Worm (Caenorhabditis elegans): ENCODE results near the gene Y38H6C.15.

DNA sequence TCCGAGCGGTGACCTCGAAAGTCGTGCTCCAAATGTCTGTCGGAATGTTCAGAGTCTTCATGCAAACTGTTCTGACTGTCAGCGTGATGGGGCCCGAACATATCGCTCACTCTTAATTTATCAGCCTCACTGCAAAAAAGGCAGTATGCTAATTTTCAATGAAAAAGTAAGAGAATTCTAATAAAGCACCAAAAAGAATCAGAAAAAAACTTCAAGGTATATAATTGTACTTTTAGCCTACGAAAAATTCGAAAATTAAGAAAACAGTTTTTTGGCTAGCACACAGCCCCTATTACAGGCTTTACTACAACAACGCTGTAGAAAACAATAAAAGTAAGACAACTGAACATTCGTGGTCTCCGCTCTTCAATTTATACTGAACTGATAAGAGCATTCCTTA lies 25.7 kb upstream of the Y38H6C.15 start, which contains the start of gene F26F2.1:
- TF ChIP-seq ceh-31 (tag; optimal IDR thresholded peaks at IDR 0.05) (no peak), odd-2 (tag; optimal IDR thresholded peaks at IDR 0.05) (no peak), ttx-3 (tag; optimal IDR thresholded peaks at IDR 0.05) (no peak), unc-86 (tag; optimal IDR thresholded peaks at IDR 0.05) (no peak), hlh-30 (tag; optimal IDR thresholded peaks at IDR 0.05; ENCODE audit: insufficient read depth) (no peak), unc-42 (tag; optimal IDR thresholded peaks at IDR 0.05) (no peak), gmeb-2 (tag; optimal IDR thresholded peaks at IDR 0.05) (no peak), dmd-4 (tag; optimal IDR thresholded peaks at IDR 0.05; ENCODE audit: borderline replicate concordance) (no peak), ama-1 (optimal IDR thresholded peaks at IDR 0.05) (no peak), C08G9.2 (tag; optimal IDR thresholded peaks at IDR 0.05) (no peak), pha-4 (tag; optimal IDR thresholded peaks at IDR 0.05) (no peak), ceh-30 (tag; optimal IDR thresholded peaks at IDR 0.05) (no peak), ets-4 (tag; optimal IDR thresholded peaks at IDR 0.05) (no peak)
